Worm (Caenorhabditis elegans): ENCODE results near the gene rnh-2.

The rnh-2 gene

DNA sequence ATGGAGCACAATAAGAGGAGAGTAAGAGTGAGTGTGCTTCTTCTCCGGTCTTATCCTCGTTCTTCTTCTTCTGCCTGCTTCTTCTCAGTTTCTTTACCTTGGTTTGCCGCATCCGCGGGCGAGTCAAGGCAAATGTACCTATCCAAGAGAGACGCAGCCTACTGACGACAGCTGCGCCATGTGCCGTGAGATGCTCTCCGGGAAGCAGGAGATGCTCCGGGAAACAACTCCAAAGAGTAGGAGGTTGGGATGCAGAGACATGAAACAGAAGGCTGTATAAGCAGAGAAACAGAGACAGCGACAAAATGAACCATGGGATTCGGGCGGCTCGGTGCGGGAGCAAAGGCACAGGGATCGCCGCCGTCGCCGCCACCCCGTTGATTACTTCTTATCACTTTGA is 17.9 kb upstream of the rnh-2 start:
- TF ChIP-seq sea-1 (GFP tag; conservative IDR thresholded peaks at IDR 0.05): no peak
- TF ChIP-seq ceh-13 (GFP tag; optimal IDR thresholded peaks at IDR 0.05): no peak
- TF ChIP-seq B0310.2 (tag; optimal IDR thresholded peaks at IDR 0.05): no peak
- TF ChIP-seq hnd-1 (tag; optimal IDR thresholded peaks at IDR 0.05): no peak
- TF ChIP-seq hmg-4 (GFP tag; optimal IDR thresholded peaks at IDR 0.05): no peak
- no peak for TF ChIP-seq F13C5.2 (tag; optimal IDR thresholded peaks at IDR 0.05)
- TF ChIP-seq tbx-37 (GFP tag; conservative IDR thresholded peaks at IDR 0.05): no peak
- no peak for TF ChIP-seq pes-1 (GFP tag; IDR thresholded peaks at IDR 0.05)
- TF ChIP-seq ama-1 (optimal IDR thresholded peaks at IDR 0.05): no peak
- TF ChIP-seq scrt-1 (GFP tag; IDR thresholded peaks at IDR 0.05): no peak
- TF ChIP-seq aly-1 (tag; optimal IDR thresholded peaks at IDR 0.05): no peak
- no peak for TF ChIP-seq flt-1 (GFP tag; IDR thresholded peaks at IDR 0.05)
- no peak for TF ChIP-seq tra-4 (tag; optimal IDR thresholded peaks at IDR 0.05)

DNA sequence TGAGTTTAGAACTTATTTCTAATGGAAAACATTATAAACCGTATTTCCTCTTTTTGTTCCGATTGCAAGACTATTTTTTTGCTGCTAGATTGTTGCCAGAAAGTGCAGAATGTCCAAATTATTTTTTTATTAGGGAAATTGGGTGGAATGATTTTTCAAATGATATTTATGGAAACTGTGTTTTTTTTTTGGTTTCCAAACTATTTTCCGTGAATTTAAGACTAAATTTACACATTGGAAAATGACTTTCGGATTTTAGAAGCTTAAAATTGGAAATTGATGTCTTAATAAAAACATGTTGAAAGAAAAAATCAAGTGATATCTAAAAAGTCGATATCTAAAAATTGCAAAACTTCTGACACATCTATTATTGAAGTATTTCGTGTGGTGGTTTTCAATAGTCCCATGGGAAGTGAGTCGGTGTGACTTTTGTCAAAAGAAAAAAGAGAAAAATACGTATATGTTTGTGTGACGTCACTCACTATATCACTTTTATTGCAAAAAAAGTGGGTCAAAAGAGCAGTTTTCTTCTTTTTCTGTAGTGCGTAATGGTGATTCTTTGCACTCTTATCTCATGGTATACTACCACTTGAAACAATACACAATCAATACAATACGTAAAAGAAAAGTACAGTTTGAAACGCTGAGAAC is 12.8 kb upstream of the rnh-2 start:
- TF ChIP-seq sea-1 (GFP tag; conservative IDR thresholded peaks at IDR 0.05) (no peak), hmbx-1 (tag; optimal IDR thresholded peaks at IDR 0.05) (no peak), hnd-1 (tag; optimal IDR thresholded peaks at IDR 0.05) (no peak), flt-1 (GFP tag; IDR thresholded peaks at IDR 0.05) (no peak), scrt-1 (GFP tag; IDR thresholded peaks at IDR 0.05) (no peak), tbx-11 (GFP tag; IDR thresholded peaks at IDR 0.05) (no peak), pes-1 (GFP tag; IDR thresholded peaks at IDR 0.05) (no peak)

DNA sequence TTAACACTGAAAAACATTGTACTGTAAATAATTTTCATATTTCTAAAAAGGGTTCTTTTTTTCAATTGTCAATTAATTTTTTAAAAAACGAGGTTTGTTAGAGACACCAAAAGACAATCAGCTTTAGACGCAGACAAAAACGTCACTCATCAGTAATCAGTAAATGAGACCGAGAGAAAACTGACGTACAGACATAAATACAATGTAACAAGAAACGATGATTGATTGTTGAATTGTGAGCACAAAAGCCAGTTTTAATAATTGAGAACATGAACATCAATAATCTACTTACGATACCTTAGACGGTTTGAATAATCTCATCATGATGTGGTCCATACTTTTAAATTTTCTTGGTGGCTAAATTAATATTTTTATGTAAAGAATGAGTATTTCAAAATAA is 10.2 kb upstream of the rnh-2 start:
- TF ChIP-seq ama-1 (optimal IDR thresholded peaks at IDR 0.05) (no peak), flt-1 (GFP tag; IDR thresholded peaks at IDR 0.05) (no peak), F13C5.2 (tag; optimal IDR thresholded peaks at IDR 0.05) (no peak), ceh-36 (tag; optimal IDR thresholded peaks at IDR 0.05) (no peak), scrt-1 (GFP tag; IDR thresholded peaks at IDR 0.05) (no peak), hmg-4 (GFP tag; optimal IDR thresholded peaks at IDR 0.05) (no peak), sea-1 (GFP tag; conservative IDR thresholded peaks at IDR 0.05) (no peak), hmbx-1 (tag; optimal IDR thresholded peaks at IDR 0.05) (no peak), B0310.2 (tag; optimal IDR thresholded peaks at IDR 0.05) (no peak), ceh-13 (GFP tag; optimal IDR thresholded peaks at IDR 0.05) (no peak), ets-7 (tag; optimal IDR thresholded peaks at IDR 0.05) (no peak), tbx-37 (GFP tag; conservative IDR thresholded peaks at IDR 0.05) (no peak), tbx-11 (GFP tag; IDR thresholded peaks at IDR 0.05) (no peak), hnd-1 (tag; optimal IDR thresholded peaks at IDR 0.05) (no peak), tra-4 (tag; optimal IDR thresholded peaks at IDR 0.05) (no peak), pes-1 (GFP tag; IDR thresholded peaks at IDR 0.05) (no peak), aly-1 (tag; optimal IDR thresholded peaks at IDR 0.05) (no peak)

DNA sequence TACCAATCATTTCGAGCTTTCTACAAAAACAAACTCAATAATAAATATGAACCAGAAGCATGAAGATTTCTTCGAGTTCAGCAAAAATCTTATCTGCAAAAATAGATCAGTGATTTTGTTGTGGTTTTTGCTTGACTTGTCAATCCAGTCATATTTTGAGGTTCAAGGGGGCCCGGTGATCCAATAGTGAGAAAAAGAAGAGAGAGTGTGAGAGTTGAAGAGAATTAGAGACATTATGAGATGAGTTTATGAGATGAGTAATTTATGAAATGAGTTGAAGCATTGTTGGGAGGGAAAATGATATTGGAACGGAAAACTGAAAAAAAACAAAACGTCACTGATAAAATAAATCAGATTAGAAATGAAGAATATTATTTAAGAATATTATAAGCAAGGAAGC is 8.0 kb upstream of the rnh-2 start, which contains the start of gene T13H5.1:
Gene T13H5.1 (minus strand): TSS at position 101 of the 400 bp plus-strand sequence.
- TF ChIP-seq ets-7 (tag; optimal IDR thresholded peaks at IDR 0.05) (no peak), ceh-13 (GFP tag; optimal IDR thresholded peaks at IDR 0.05) (no peak), pes-1 (GFP tag; IDR thresholded peaks at IDR 0.05) (no peak), tbx-11 (GFP tag; IDR thresholded peaks at IDR 0.05) (no peak), tbx-37 (GFP tag; conservative IDR thresholded peaks at IDR 0.05) (no peak), aly-1 (tag; optimal IDR thresholded peaks at IDR 0.05) (no peak)

DNA sequence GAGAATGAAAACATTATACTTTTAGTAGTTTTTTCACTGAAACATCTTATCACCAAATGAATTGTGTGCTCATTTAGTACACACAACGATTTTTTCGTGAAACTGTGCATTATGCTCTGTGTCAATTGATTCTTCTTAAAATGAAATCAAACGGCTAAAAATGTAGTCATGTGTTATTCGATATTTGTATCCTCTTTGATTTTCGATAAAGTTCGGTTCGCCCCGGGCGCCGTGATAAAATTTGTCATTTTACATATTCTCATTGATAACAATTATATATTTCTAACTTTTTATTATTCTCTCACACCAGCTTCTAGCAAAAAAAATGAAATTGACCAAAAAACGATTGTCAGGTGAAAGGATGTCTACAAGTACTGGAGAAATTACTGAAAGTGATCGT is 2.2 kb upstream of the rnh-2 start, which contains the start of gene ctg-2:
Gene ctg-2 (plus strand): TSS at position 326 of the 400 bp plus-strand sequence.
- TF ChIP-seq tbx-37 (GFP tag; conservative IDR thresholded peaks at IDR 0.05): no peak
- no peak for TF ChIP-seq tra-4 (tag; optimal IDR thresholded peaks at IDR 0.05)
- TF ChIP-seq hmg-4 (GFP tag; optimal IDR thresholded peaks at IDR 0.05): no peak
- TF ChIP-seq hnd-1 (tag; optimal IDR thresholded peaks at IDR 0.05): no peak
- no peak for TF ChIP-seq scrt-1 (GFP tag; IDR thresholded peaks at IDR 0.05)
- TF ChIP-seq flt-1 (GFP tag; IDR thresholded peaks at IDR 0.05): no peak
- TF ChIP-seq ceh-13 (GFP tag; optimal IDR thresholded peaks at IDR 0.05): no peak
- no peak for TF ChIP-seq aly-1 (tag; optimal IDR thresholded peaks at IDR 0.05)
- TF ChIP-seq ama-1 (optimal IDR thresholded peaks at IDR 0.05): no peak
- TF ChIP-seq B0310.2 (tag; optimal IDR thresholded peaks at IDR 0.05): no peak
- TF ChIP-seq hmbx-1 (tag; optimal IDR thresholded peaks at IDR 0.05): no peak
- no peak for TF ChIP-seq pes-1 (GFP tag; IDR thresholded peaks at IDR 0.05)
- no peak for TF ChIP-seq sea-1 (GFP tag; conservative IDR thresholded peaks at IDR 0.05)
- TF ChIP-seq F13C5.2 (tag; optimal IDR thresholded peaks at IDR 0.05): no peak
- no peak for TF ChIP-seq tbx-11 (GFP tag; IDR thresholded peaks at IDR 0.05)
- no peak for TF ChIP-seq ceh-36 (tag; optimal IDR thresholded peaks at IDR 0.05)

DNA sequence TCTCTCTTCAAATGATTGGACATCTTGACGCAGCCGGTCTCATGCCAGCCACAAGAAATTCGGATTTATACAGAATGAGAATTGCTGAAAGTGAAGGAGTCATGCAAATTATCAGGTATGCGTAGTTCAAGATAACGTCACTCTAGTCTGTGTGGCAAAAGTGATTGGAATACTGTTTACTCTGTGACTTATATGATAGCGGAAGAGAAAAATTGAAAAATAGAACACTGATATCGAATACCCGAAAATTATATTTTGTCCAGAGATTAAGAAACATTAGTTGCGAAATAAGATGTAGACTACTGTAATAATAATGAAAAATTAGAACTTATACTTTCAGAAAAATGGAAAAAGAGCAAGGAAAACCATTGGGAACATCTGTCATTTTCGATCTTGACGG is 1.4 kb upstream of the rnh-2 start:
- TF ChIP-seq ceh-36 (tag; optimal IDR thresholded peaks at IDR 0.05): no peak
- TF ChIP-seq tbx-11 (GFP tag; IDR thresholded peaks at IDR 0.05): no peak
- TF ChIP-seq hmbx-1 (tag; optimal IDR thresholded peaks at IDR 0.05): no peak
- no peak for TF ChIP-seq ama-1 (optimal IDR thresholded peaks at IDR 0.05)
- TF ChIP-seq F13C5.2 (tag; optimal IDR thresholded peaks at IDR 0.05): no peak
- no peak for TF ChIP-seq pes-1 (GFP tag; IDR thresholded peaks at IDR 0.05)
- no peak for TF ChIP-seq ceh-13 (GFP tag; optimal IDR thresholded peaks at IDR 0.05)
- TF ChIP-seq aly-1 (tag; optimal IDR thresholded peaks at IDR 0.05): no peak
- TF ChIP-seq hnd-1 (tag; optimal IDR thresholded peaks at IDR 0.05): no peak

DNA sequence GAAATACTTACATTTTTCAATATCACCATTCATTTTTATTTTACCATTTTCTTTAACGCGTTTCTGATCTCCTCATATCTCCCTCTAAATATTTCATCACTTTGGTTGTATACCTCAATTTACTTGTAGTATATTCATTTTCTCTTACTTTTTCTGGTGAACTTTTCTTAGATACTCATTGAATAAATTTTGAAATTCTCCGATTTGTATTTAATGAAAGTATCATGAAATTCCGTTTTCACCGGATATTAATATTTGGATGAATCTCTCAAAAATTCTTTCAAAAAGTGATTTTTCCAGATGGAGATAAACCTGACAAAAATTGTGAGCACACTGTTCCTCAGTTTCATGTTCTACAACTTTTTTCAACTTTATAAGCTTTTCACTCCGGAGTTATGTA is 1.3 kb downstream of the rnh-2 start, which contains the start of gene T13H5.8:
Gene T13H5.8 (plus strand): TSS at position 301 of the 400 bp plus-strand sequence.
- TF ChIP-seq tra-4 (tag; optimal IDR thresholded peaks at IDR 0.05) (no peak), tbx-37 (GFP tag; conservative IDR thresholded peaks at IDR 0.05) (no peak), ets-7 (tag; optimal IDR thresholded peaks at IDR 0.05) (no peak), hmg-4 (GFP tag; optimal IDR thresholded peaks at IDR 0.05) (no peak), sea-1 (GFP tag; conservative IDR thresholded peaks at IDR 0.05) (no peak), tbx-11 (GFP tag; IDR thresholded peaks at IDR 0.05) (no peak), scrt-1 (GFP tag; IDR thresholded peaks at IDR 0.05) (no peak), ceh-36 (tag; optimal IDR thresholded peaks at IDR 0.05) (no peak), hnd-1 (tag; optimal IDR thresholded peaks at IDR 0.05) (no peak), F13C5.2 (tag; optimal IDR thresholded peaks at IDR 0.05) (no peak), flt-1 (GFP tag; IDR thresholded peaks at IDR 0.05) (no peak), B0310.2 (tag; optimal IDR thresholded peaks at IDR 0.05) (no peak), hmbx-1 (tag; optimal IDR thresholded peaks at IDR 0.05) (no peak), aly-1 (tag; optimal IDR thresholded peaks at IDR 0.05) (no peak), ceh-13 (GFP tag; optimal IDR thresholded peaks at IDR 0.05) (no peak), ama-1 (optimal IDR thresholded peaks at IDR 0.05) (no peak), pes-1 (GFP tag; IDR thresholded peaks at IDR 0.05) (no peak)

All from whole organism, early embryonic.